Worm (Caenorhabditis elegans): ENCODE data around the gene R09F10.5.

DNA sequence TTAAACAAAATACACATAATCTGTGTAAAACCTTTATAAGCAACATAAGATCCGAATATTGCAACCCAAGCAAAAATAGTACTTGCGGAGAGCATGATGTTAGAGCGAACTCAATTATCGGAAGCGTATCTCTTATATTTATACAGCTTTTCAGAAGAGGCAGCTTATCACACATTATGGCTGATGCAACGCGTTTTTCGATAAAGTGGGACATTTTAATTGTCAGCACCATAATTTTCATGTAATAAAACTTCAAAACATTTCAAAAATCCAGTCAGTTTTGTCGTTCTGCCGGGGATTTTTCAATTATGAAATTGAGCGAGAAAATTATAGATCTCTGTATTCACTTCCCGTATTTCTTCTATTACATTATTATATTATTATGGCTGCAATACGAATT, 38.7 kb upstream of the R09F10.5 start, which contains the start of gene drd-5:
- TF ChIP-seq lin-39 (tag; optimal IDR thresholded peaks at IDR 0.05) (no peak), fos-1 (tag; optimal IDR thresholded peaks at IDR 0.05) (no peak), zag-1 (tag; optimal IDR thresholded peaks at IDR 0.05) (no peak), elt-3 (tag; optimal IDR thresholded peaks at IDR 0.05) (no peak), lsy-2 (tag; optimal IDR thresholded peaks at IDR 0.05) (no peak), rnt-1 (tag; optimal IDR thresholded peaks at IDR 0.05) (no peak), sup-37 (GFP tag; optimal IDR thresholded peaks at IDR 0.05) (no peak), vab-15 (tag; optimal IDR thresholded peaks at IDR 0.05) (no peak), nhr-28 (tag; optimal IDR thresholded peaks at IDR 0.05) (no peak), unc-98 (GFP tag; IDR thresholded peaks at IDR 0.05) (no peak), nhr-12 (tag; optimal IDR thresholded peaks at IDR 0.05) (no peak), unc-130 (tag; optimal IDR thresholded peaks at IDR 0.05) (no peak), lin-15B (tag; optimal IDR thresholded peaks at IDR 0.05) (no peak)
